Fruit fly (Drosophila melanogaster): ENCODE results near the gene SLIRP1.

The SLIRP1 gene

dm6 chrX:21315852-21316251 lies 3.2 kb downstream of the SLIRP1 start, which contains the start of gene Rpt6:
TSS of gene Rpt6 (plus strand) at chrX:21316052.
- TF ChIP-seq h (GFP tag; optimal IDR thresholded peaks at IDR 0.05) (peak; percentile 5), Rel (GFP tag; optimal IDR thresholded peaks at IDR 0.05) (no peak), Rel (tag; optimal IDR thresholded peaks at IDR 0.05) (peak; percentile 0), Jra (GFP tag; optimal IDR thresholded peaks at IDR 0.05) (peak; percentile 11), Hnf4 (GFP tag; optimal IDR thresholded peaks at IDR 0.05) (no peak), OdsH (GFP tag; optimal IDR thresholded peaks at IDR 0.05) (no peak), br (GFP tag; optimal IDR thresholded peaks at IDR 0.05) (no peak), CG32264 (GFP tag; optimal IDR thresholded peaks at IDR 0.05) (no peak)

DNA sequence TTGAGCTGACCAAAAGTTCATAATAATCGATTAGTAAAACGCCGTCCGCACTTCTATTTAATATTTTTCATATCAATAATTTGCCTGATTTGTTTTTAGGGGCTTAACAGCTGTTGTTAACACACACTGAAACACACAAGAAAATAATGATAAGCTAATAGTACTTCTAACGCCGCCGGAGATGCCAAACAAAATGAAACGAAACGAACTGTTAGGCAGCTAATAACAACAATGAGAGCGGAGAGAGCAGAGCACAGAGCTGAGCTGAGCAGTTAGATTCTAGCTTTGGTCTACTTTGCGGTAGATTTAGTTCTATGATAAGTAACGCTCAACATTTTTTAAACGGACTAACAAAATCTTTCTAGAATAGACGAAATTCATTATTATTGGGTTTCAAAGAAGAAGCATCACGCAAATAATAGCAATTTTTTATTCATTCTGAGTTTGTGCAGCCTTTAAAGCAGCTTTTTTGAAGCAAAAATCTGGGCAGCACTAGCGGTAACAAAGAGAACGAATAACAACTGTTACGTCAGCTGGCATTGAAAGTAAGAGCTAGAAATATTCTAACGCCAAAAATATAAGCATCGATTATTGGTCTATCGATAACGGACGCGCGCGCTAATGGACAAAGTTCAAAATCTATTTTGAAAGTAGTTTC lies 12.5 kb downstream of the SLIRP1 start, which contains the start of gene Abca3:
Gene Abca3 (minus strand): TSS at position 181 of the 658 bp plus-strand sequence.
- peak; percentile 67 for TF ChIP-seq HLH106 (tag; optimal IDR thresholded peaks at IDR 0.05)
- peak; percentile 72 for TF ChIP-seq woc (GFP tag; optimal IDR thresholded peaks at IDR 0.05)
- peak; percentile 14 for TF ChIP-seq psq (GFP tag; optimal IDR thresholded peaks at IDR 0.05)
- TF ChIP-seq Vsx2 (GFP tag; optimal IDR thresholded peaks at IDR 0.05; ENCODE audit: partially characterized antibody): no peak
- no peak for TF ChIP-seq pan (optimal IDR thresholded peaks at IDR 0.05)
- TF ChIP-seq CG32264 (GFP tag; optimal IDR thresholded peaks at IDR 0.05): no peak
- no peak for TF ChIP-seq sage (GFP tag; optimal IDR thresholded peaks at IDR 0.05)
- no peak for TF ChIP-seq Abd-B (GFP tag; optimal IDR thresholded peaks at IDR 0.05)
- no peak for TF ChIP-seq Hnf4 (GFP tag; optimal IDR thresholded peaks at IDR 0.05)
- TF ChIP-seq usp (GFP tag; optimal IDR thresholded peaks at IDR 0.05): no peak
- peak; percentile 16 for TF ChIP-seq h (GFP tag; optimal IDR thresholded peaks at IDR 0.05)
- no peak for TF ChIP-seq Rel (GFP tag; optimal IDR thresholded peaks at IDR 0.05)
- no peak for TF ChIP-seq Rel (tag; optimal IDR thresholded peaks at IDR 0.05)
- TF ChIP-seq foxo (GFP tag; optimal IDR thresholded peaks at IDR 0.05): peak in 1 of 2 experiments; percentile 52
- peak; percentile 23 for TF ChIP-seq OdsH (GFP tag; optimal IDR thresholded peaks at IDR 0.05)
- no peak for TF ChIP-seq dl (GFP tag; optimal IDR thresholded peaks at IDR 0.05; ENCODE audit: insufficient read depth in 1 of 2, partially characterized antibody in 2 of 2)
- peak; percentile 19 for TF ChIP-seq CG9705 (GFP tag; optimal IDR thresholded peaks at IDR 0.05)
- TF ChIP-seq Dif (GFP tag; optimal IDR thresholded peaks at IDR 0.05; ENCODE audit: partially characterized antibody): no peak
- TF ChIP-seq Hr83 (GFP tag; optimal IDR thresholded peaks at IDR 0.05; ENCODE audit: poor library complexity, severe bottlenecking): no peak
- TF ChIP-seq dsf (GFP tag; optimal IDR thresholded peaks at IDR 0.05; ENCODE audit: borderline replicate concordance): no peak
- TF ChIP-seq CrebA (GFP tag; optimal IDR thresholded peaks at IDR 0.05; ENCODE audit: borderline replicate concordance): peak; percentile 5
- no peak for TF ChIP-seq Dfd (GFP tag; optimal IDR thresholded peaks at IDR 0.05)
- TF ChIP-seq fru (GFP tag; optimal IDR thresholded peaks at IDR 0.05): peak; percentile 21
- no peak for TF ChIP-seq brk (GFP tag; optimal IDR thresholded peaks at IDR 0.05)
- TF ChIP-seq Myc (optimal IDR thresholded peaks at IDR 0.05): peak; percentile 92
- TF ChIP-seq dmrt93B (GFP tag; optimal IDR thresholded peaks at IDR 0.05): no peak
- peak; percentile 16 for TF ChIP-seq sv (GFP tag; optimal IDR thresholded peaks at IDR 0.05)
- peak; percentile 50 for TF ChIP-seq rgr (GFP tag; optimal IDR thresholded peaks at IDR 0.05)
- TF ChIP-seq N (GFP tag; optimal IDR thresholded peaks at IDR 0.05): no peak
- TF ChIP-seq tai (GFP tag; optimal IDR thresholded peaks at IDR 0.05): no peak
- peak; percentile 23 for TF ChIP-seq br (GFP tag; optimal IDR thresholded peaks at IDR 0.05)
- peak; percentile 56 for TF ChIP-seq Sp1 (GFP tag; optimal IDR thresholded peaks at IDR 0.05)
- TF ChIP-seq GATAd (GFP tag; optimal IDR thresholded peaks at IDR 0.05): no peak
- TF ChIP-seq Mio (GFP tag; optimal IDR thresholded peaks at IDR 0.05): no peak
- no peak for TF ChIP-seq lola (GFP tag; optimal IDR thresholded peaks at IDR 0.05)
- no peak for TF ChIP-seq jim (GFP tag; optimal IDR thresholded peaks at IDR 0.05)
- peak; percentile 51 for TF ChIP-seq ey (GFP tag; optimal IDR thresholded peaks at IDR 0.05)
- TF ChIP-seq Jra (GFP tag; optimal IDR thresholded peaks at IDR 0.05): no peak
- TF ChIP-seq Hr78 (GFP tag; optimal IDR thresholded peaks at IDR 0.05): no peak

Data from whole organism, wandering third instar larva.